Worm (Caenorhabditis elegans): ENCODE measurements around the gene srbc-42.

DNA sequence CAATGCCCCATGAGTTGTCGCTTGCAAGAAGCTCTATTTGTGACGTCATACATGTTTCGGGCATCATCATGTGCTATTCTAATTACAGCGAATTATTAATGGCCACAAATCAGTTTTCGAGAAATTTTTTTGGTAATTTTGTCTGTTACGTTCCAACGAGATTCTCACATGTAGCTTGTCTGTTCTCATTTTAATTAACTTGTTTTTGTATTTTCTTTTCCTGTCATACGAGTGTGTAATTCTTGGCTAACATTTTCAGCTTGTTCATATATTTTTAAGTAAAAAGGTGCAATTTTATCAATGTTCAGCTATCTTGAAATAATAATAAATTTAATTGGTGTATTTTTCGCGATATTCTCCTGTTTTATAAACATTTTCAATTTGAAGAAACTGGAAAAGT is 35.8 kb downstream of the srbc-42 start, which contains the start of gene srbc-21:
- TF ChIP-seq unc-62 (GFP tag; optimal IDR thresholded peaks at IDR 0.05) (no peak), tbx-2 (tag; optimal IDR thresholded peaks at IDR 0.05) (no peak), elt-1 (tag; optimal IDR thresholded peaks at IDR 0.05) (no peak), nhr-76 (tag; optimal IDR thresholded peaks at IDR 0.05) (no peak), elt-2 (tag; optimal IDR thresholded peaks at IDR 0.05) (no peak), jun-1 (tag; optimal IDR thresholded peaks at IDR 0.05) (no peak), R02D3.7 (tag; optimal IDR thresholded peaks at IDR 0.05) (no peak), lin-39 (tag; optimal IDR thresholded peaks at IDR 0.05) (no peak), nhr-67 (tag; optimal IDR thresholded peaks at IDR 0.05) (no peak), nhr-28 (tag; optimal IDR thresholded peaks at IDR 0.05) (no peak), eor-1 (tag; optimal IDR thresholded peaks at IDR 0.05) (no peak)
